Worm (Caenorhabditis elegans) whole organism, L4/young adult: ENCODE results near the gene T03G6.1.

Experiments
- W03F9.2 ChIP-seq: fragments of 150-350 bp; optimal IDR thresholded peaks from 2 replicates; lab custom pipeline; 2014; ENCODE audit warnings: missing biosample characterization, missing genetic modification characterization
- dao-5 ChIP-seq: sonication (generic microtip); optimal IDR thresholded peaks from 2 replicates; lab custom pipeline; 2016; ENCODE audit warnings: missing genotype, missing genetic modification characterization, moderate library complexity, missing compliant biosample characterization
- him-1 ChIP-seq: sonication (generic microtip); optimal IDR thresholded peaks from 2 replicates; lab custom pipeline; 2016; ENCODE audit warnings: missing genotype, missing genetic modification reagents, missing genetic modification characterization, missing compliant biosample characterization

DNA sequence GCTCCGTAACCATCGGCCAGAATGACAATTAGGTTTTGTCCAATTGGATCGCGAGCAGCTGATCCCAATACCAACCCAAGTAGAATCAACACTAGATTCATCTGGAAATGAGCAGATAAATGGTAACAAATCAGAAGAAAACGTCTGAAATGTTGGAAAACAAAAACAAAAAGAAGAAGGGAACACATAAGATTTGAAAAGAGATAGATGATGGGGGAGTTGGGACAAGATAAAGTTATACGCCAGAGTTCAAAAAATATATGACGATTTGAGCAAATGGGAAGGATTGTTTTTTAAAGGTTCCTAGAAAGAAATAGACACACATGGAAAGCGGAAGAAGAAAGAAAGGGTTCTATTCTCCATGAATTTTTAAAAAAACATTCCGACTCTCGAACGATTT, 7.6 kb downstream of the T03G6.1 start, which contains the start of gene T03G6.3:
- TF ChIP-seq him-1 (tag; lab: Kevin White, UChicago): no peak
- TF ChIP-seq W03F9.2 (tag; lab: Kevin White, UChicago): no peak
- no peak for TF ChIP-seq dao-5 (tag; lab: Kevin White, UChicago)
